Worm (Caenorhabditis elegans): ENCODE measurements around the gene T28C12.2.

DNA sequence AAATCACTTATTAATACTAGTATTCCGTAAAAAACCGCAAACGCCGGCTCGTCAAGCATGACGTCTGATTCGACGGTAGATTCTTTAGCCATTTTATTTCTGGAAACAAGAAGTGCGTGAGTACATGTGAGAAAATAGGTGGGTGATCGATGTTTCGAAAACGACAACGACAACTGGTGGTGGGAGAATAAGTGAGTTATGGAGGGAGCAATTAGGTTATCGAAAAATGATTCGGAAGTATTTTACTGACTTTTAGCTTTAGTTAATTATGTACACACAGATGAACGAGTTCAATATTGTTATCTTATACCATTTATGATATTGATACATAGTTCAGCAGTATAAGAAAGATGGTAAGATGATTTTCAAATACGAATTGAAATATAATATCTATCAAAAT is 42.7 kb upstream of the T28C12.2 start, which contains the start of gene srn-1:
- TF ChIP-seq elt-1 (tag; optimal IDR thresholded peaks at IDR 0.05; ENCODE audit: borderline replicate concordance, insufficient read depth): no peak
- TF ChIP-seq lsy-2 (tag; optimal IDR thresholded peaks at IDR 0.05): no peak
- TF ChIP-seq ceh-43 (GFP tag; optimal IDR thresholded peaks at IDR 0.05): no peak
- TF ChIP-seq drap-1 (GFP tag; optimal IDR thresholded peaks at IDR 0.05): no peak
- TF ChIP-seq mep-1 (tag; optimal IDR thresholded peaks at IDR 0.05): no peak
- TF ChIP-seq nhr-76 (tag; optimal IDR thresholded peaks at IDR 0.05): no peak
- no peak for TF ChIP-seq ztf-11 (tag; optimal IDR thresholded peaks at IDR 0.05)
- no peak for TF ChIP-seq nhr-28 (tag; optimal IDR thresholded peaks at IDR 0.05)
- no peak for TF ChIP-seq ceh-39 (tag; optimal IDR thresholded peaks at IDR 0.05)
- no peak for TF ChIP-seq lin-32 (GFP tag; optimal IDR thresholded peaks at IDR 0.05)
- TF ChIP-seq snpc-4 (tag; optimal IDR thresholded peaks at IDR 0.05): no peak
